Fruit fly (Drosophila melanogaster) whole organism, prepupa: ENCODE measurements around the gene CG5910.

Experiments used
- CG1621 ChIP-seq: fragments of 200-800 bp; sonication (Bioruptor generic); optimal IDR thresholded peaks from 3 replicates; lab custom pipeline; 2018; ENCODE audit warnings: missing biosample characterization, mild to moderate bottlenecking, missing genetic modification characterization
- CG34406 ChIP-seq: fragments of 200-800 bp; sonication (Bioruptor generic); optimal IDR thresholded peaks from 3 replicates; lab custom pipeline; 2016; ENCODE audit warnings: missing biosample characterization, missing genetic modification characterization
- CG6792 ChIP-seq: fragments of 200-800 bp; sonication (Bioruptor generic); optimal IDR thresholded peaks from 3 replicates; lab custom pipeline; 2016; ENCODE audit warnings: missing biosample characterization, missing genetic modification characterization
- CG7368 ChIP-seq: fragments of 200-800 bp; sonication (Bioruptor generic); optimal IDR thresholded peaks from 3 replicates; lab custom pipeline; 2016; ENCODE audit warnings: missing biosample characterization, missing genetic modification characterization
- Eip78C ChIP-seq: fragments of 200-800 bp; sonication (Bioruptor generic); peaks from one replicate; lab custom pipeline; 2016; ENCODE audit warnings: missing biosample characterization, missing genetic modification characterization
- Hr38 ChIP-seq: sonication (Bioruptor generic); optimal IDR thresholded peaks from 2 replicates; lab custom pipeline; 2016; ENCODE audit warnings: missing biosample characterization, missing genetic modification characterization
- Lpt ChIP-seq: fragments of 200-800 bp; sonication (Bioruptor generic); optimal IDR thresholded peaks from 3 replicates; lab custom pipeline; 2016; ENCODE audit warnings: missing biosample characterization, missing genetic modification characterization
- achi ChIP-seq: fragments of 200-800 bp; sonication (Bioruptor generic); optimal IDR thresholded peaks from 3 replicates; lab custom pipeline; 2016; ENCODE audit warnings: missing biosample characterization, missing genetic modification characterization
- lz ChIP-seq: fragments of 200-800 bp; sonication (Bioruptor generic); optimal IDR thresholded peaks from 3 replicates; lab custom pipeline; 2016; ENCODE audit warnings: missing biosample characterization, missing genetic modification characterization

dm6 chr3L:20432297-20432696 lies 9.9 kb upstream of the CG5910 start, which contains the start of the genes Las and Psn:
- TF ChIP-seq achi (GFP tag; lab: Kevin White, UChicago) = no peak
- no peak for TF ChIP-seq CG34406 (GFP tag; lab: Kevin White, UChicago)
- no peak for TF ChIP-seq Hr38 (GFP tag; lab: Kevin White, UChicago)
- no peak for TF ChIP-seq CG7368 (GFP tag; lab: Kevin White, UChicago)
- TF ChIP-seq CG6792 (GFP tag; lab: Kevin White, UChicago) = no peak
- TF ChIP-seq Eip78C = no peak
- TF ChIP-seq lz = peak; percentile 15
- TF ChIP-seq Lpt (GFP tag; lab: Kevin White, UChicago) = no peak
- TF ChIP-seq CG1621 = no peak
